Fruit fly (Drosophila melanogaster): Measurements from ENCODE around the gene Prosalpha4T1.

Prosalpha4T1 gene

DNA sequence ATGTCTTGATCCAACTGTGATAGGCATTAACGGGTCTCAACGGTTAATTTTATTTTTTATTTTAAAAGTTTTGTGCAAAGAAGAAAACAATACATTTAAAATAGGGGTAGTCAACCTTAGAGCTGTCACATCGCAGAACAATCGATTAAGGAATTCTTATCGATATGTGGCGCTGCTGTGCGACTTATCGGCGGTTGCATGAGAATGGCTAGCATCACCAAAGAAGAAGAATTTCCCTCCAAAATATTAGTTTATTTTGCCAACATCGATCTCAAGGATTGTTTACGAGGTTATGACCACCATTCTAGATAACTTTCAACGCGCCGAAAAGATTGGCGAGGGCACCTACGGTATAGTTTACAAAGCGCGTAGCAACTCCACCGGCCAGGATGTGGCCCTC lies 13.5 kb downstream of the Prosalpha4T1 start, which contains the start of gene Cdk2 (continued):
- peak; percentile 33; the same call in 1 of the 2 replicates for TF ChIP-seq sob (GFP tag; IDR thresholded peaks at IDR 0.05)
- TF ChIP-seq ab (GFP tag; optimal IDR thresholded peaks at IDR 0.05), result no peak
- TF ChIP-seq CG34376 (GFP tag; optimal IDR thresholded peaks at IDR 0.05), result no peak
- TF ChIP-seq grn (GFP tag; optimal IDR thresholded peaks at IDR 0.05), result no peak
- TF ChIP-seq CG15696 (tag; optimal IDR thresholded peaks at IDR 0.05), result no peak
- peak; percentile 98 for TF ChIP-seq MBD-R2 (GFP tag; IDR thresholded peaks at IDR 0.05)
- TF ChIP-seq yki (optimal IDR thresholded peaks at IDR 0.05), result no peak
- peak; percentile 2 for TF ChIP-seq CG12155 (GFP tag; optimal IDR thresholded peaks at IDR 0.05)
- no peak for TF ChIP-seq sug (tag; optimal IDR thresholded peaks at IDR 0.05)
- TF ChIP-seq CG3847 (GFP tag; IDR thresholded peaks at IDR 0.05), result 0 out of 2 replicates have a peak, but pooled peaks have one; percentile 10
- no peak for TF ChIP-seq Spps (tag; optimal IDR thresholded peaks at IDR 0.05)
- TF ChIP-seq insv (GFP tag; optimal IDR thresholded peaks at IDR 0.05), result no peak
- TF ChIP-seq Camta (GFP tag; optimal IDR thresholded peaks at IDR 0.05), result no peak
- TF ChIP-seq phol (tag; optimal IDR thresholded peaks at IDR 0.05), result peak; percentile 37
- TF ChIP-seq Atf3 (GFP tag; optimal IDR thresholded peaks at IDR 0.05), result no peak
- no peak for TF ChIP-seq PHDP (tag; optimal IDR thresholded peaks at IDR 0.05)
- TF ChIP-seq HLH3B (GFP tag; IDR thresholded peaks at IDR 0.05), result no peak
- TF ChIP-seq gcm (GFP tag; optimal IDR thresholded peaks at IDR 0.05), result no peak
- TF ChIP-seq p53 (GFP tag; optimal IDR thresholded peaks at IDR 0.05), result no peak
- peak; percentile 68 for TF ChIP-seq CG1603 (tag; optimal IDR thresholded peaks at IDR 0.05)
- peak; percentile 93 for TF ChIP-seq CG7963 (GFP tag; IDR thresholded peaks at IDR 0.05; ENCODE audit: partially characterized antibody)
- TF ChIP-seq HHEX (GFP tag; optimal IDR thresholded peaks at IDR 0.05), result no peak
- TF ChIP-seq zf30C (GFP tag; optimal IDR thresholded peaks at IDR 0.05), result no peak
- TF ChIP-seq CG12236 (GFP tag; optimal IDR thresholded peaks at IDR 0.05), result no peak
- no peak for TF ChIP-seq Atf-2 (GFP tag; optimal IDR thresholded peaks at IDR 0.05)
- no peak for TF ChIP-seq Elba2 (GFP tag; optimal IDR thresholded peaks at IDR 0.05)
- TF ChIP-seq CG13775 (GFP tag; optimal IDR thresholded peaks at IDR 0.05), result no peak
- no peak for TF ChIP-seq Lhr (GFP tag; optimal IDR thresholded peaks at IDR 0.05)
- peak; percentile 78 for TF ChIP-seq Dp (GFP tag; optimal IDR thresholded peaks at IDR 0.05)
- no peak for TF ChIP-seq Optix (GFP tag; IDR thresholded peaks at IDR 0.05)
- no peak for TF ChIP-seq CG11723 (GFP tag; optimal IDR thresholded peaks at IDR 0.05)
- TF ChIP-seq Usf (GFP tag; optimal IDR thresholded peaks at IDR 0.05), result no peak
- TF ChIP-seq MTF-1 (GFP tag; optimal IDR thresholded peaks at IDR 0.05; ENCODE audit: borderline replicate concordance), result no peak
- peak; percentile 82 for TF ChIP-seq Doc3 (GFP tag; IDR thresholded peaks at IDR 0.05; ENCODE audit: partially characterized antibody)
- TF ChIP-seq Dref (GFP tag; IDR thresholded peaks at IDR 0.05), result peak; percentile 97
- no peak for TF ChIP-seq CG8944 (GFP tag; optimal IDR thresholded peaks at IDR 0.05)
- TF ChIP-seq Sox102F (GFP tag; optimal IDR thresholded peaks at IDR 0.05), result peak; percentile 39
- no peak for TF ChIP-seq gem (tag; optimal IDR thresholded peaks at IDR 0.05)
- no peak for TF ChIP-seq Lim3 (GFP tag; IDR thresholded peaks at IDR 0.05)
- no peak for TF ChIP-seq kay (GFP tag; optimal IDR thresholded peaks at IDR 0.05)
- no peak for TF ChIP-seq ham (GFP tag; IDR thresholded peaks at IDR 0.05)
- TF ChIP-seq NC2β (GFP tag; optimal IDR thresholded peaks at IDR 0.05), result no peak
- no peak for TF ChIP-seq CG1602 (GFP tag; optimal IDR thresholded peaks at IDR 0.05)
- peak; percentile 80 for TF ChIP-seq E2f2 (GFP tag; IDR thresholded peaks at IDR 0.05)
- TF ChIP-seq bsh (GFP tag; optimal IDR thresholded peaks at IDR 0.05), result no peak
- no peak for TF ChIP-seq crp (GFP tag; optimal IDR thresholded peaks at IDR 0.05)
- TF ChIP-seq CG14965 (GFP tag; optimal IDR thresholded peaks at IDR 0.05; ENCODE audit: borderline replicate concordance), result no peak
- no peak for TF ChIP-seq D19A (tag; optimal IDR thresholded peaks at IDR 0.05)
- TF ChIP-seq abd-A (tag; optimal IDR thresholded peaks at IDR 0.05), result no peak
- TF ChIP-seq CG17361 (GFP tag; IDR thresholded peaks at IDR 0.05), result no peak
- no peak for TF ChIP-seq jing (GFP tag; optimal IDR thresholded peaks at IDR 0.05)
- TF ChIP-seq CG18262 (tag; optimal IDR thresholded peaks at IDR 0.05), result no peak
